Fruit fly (Drosophila melanogaster): ENCODE data around the gene FER.

The FER gene

DNA sequence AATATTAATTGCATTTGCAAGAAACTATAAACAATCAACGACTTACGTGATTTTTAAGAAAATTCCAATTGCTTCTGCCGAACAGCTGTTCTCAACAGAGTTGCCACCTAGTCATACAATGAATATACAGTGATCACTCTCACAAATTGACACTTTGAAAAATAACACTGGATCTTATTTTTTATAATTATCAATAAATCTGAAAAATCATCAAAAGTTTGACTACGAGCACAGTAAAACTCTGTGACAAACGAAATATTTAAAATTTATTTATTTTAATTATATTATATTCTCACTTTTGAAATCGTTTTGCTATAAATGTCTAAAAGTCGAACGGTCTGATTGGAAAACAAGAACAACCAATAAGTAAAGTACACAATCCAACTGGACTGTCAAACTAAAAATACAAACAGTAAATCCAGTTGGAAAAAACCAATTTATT lies 5.6 kb upstream of the FER start, which contains the start of gene CG34117 (continued):
- TF ChIP-seq CG32532 (GFP tag; IDR thresholded peaks at IDR 0.05) (peak; percentile 90), B-H2 (GFP tag; optimal IDR thresholded peaks at IDR 0.05) (peak; percentile 88), CG4617 (GFP tag; optimal IDR thresholded peaks at IDR 0.05; ENCODE audit: borderline replicate concordance) (peak; percentile 81), Xbp1 (GFP tag; optimal IDR thresholded peaks at IDR 0.05) (peak; percentile 91), seq (GFP tag; IDR thresholded peaks at IDR 0.05) (peak; percentile 68), cato (GFP tag; optimal IDR thresholded peaks at IDR 0.05; ENCODE audit: borderline replicate concordance) (peak; percentile 32), Spps (tag; optimal IDR thresholded peaks at IDR 0.05) (peak; percentile 67), TFAM (GFP tag; optimal IDR thresholded peaks at IDR 0.05) (no peak), CG2712 (tag; optimal IDR thresholded peaks at IDR 0.05) (peak; percentile 88), fu2 (GFP tag; optimal IDR thresholded peaks at IDR 0.05) (peak; percentile 30), ab (GFP tag; optimal IDR thresholded peaks at IDR 0.05) (peak; percentile 16), Meics (GFP tag; optimal IDR thresholded peaks at IDR 0.05) (peak; percentile 84), Vsx1 (GFP tag; optimal IDR thresholded peaks at IDR 0.05) (peak; percentile 52), C15 (GFP tag; IDR thresholded peaks at IDR 0.05) (peak; percentile 56; the same call in 1 of the 3 replicates), Dll (GFP tag; IDR thresholded peaks at IDR 0.05; ENCODE audit: partially characterized antibody) (no peak), CG2889 (GFP tag; IDR thresholded peaks at IDR 0.05) (peak; percentile 60; the same call in 2 of the 3 replicates), slbo (GFP tag; IDR thresholded peaks at IDR 0.05) (peak; percentile 92), da (GFP tag; optimal IDR thresholded peaks at IDR 0.05) (no peak), Jarid2 (GFP tag; optimal IDR thresholded peaks at IDR 0.05) (peak; percentile 10), CG12744 (GFP tag; optimal IDR thresholded peaks at IDR 0.05) (peak; percentile 37), Adf1 (GFP tag; IDR thresholded peaks at IDR 0.05) (peak; percentile 54; the same call in 1 of the 2 replicates), kah (GFP tag; optimal IDR thresholded peaks at IDR 0.05) (peak; percentile 61), CG5953 (GFP tag; IDR thresholded peaks at IDR 0.05) (no peak; the same call in 1 of the 2 replicates), ttk (GFP tag; IDR thresholded peaks at IDR 0.05) (peak; percentile 67), Deaf1 (tag; optimal IDR thresholded peaks at IDR 0.05) (peak; percentile 51), HmgZ (tag; optimal IDR thresholded peaks at IDR 0.05) (peak; percentile 85), CG15269 (tag; optimal IDR thresholded peaks at IDR 0.05) (peak; percentile 88), chm (GFP tag; IDR thresholded peaks at IDR 0.05) (peak; percentile 52; the same call in 1 of the 2 replicates), CG13624 (GFP tag; optimal IDR thresholded peaks at IDR 0.05) (peak; percentile 71), CG4854 (GFP tag; optimal IDR thresholded peaks at IDR 0.05) (peak; percentile 42), CG2129 (GFP tag; IDR thresholded peaks at IDR 0.05; ENCODE audit: partially characterized antibody) (no peak), CG4730 (GFP tag; IDR thresholded peaks at IDR 0.05) (peak; percentile 71; the same call in 1 of the 2 replicates), pho (GFP tag; optimal IDR thresholded peaks at IDR 0.05) (peak; percentile 47), CG10979 (tag; optimal IDR thresholded peaks at IDR 0.05) (peak; percentile 75), CG7839 (tag; optimal IDR thresholded peaks at IDR 0.05) (peak; percentile 81), tap (tag; optimal IDR thresholded peaks at IDR 0.05) (peak; percentile 76), CG8089 (GFP tag; optimal IDR thresholded peaks at IDR 0.05) (peak; percentile 34), bab2 (GFP tag; optimal IDR thresholded peaks at IDR 0.05) (peak; percentile 65), CG16779 (GFP tag; IDR thresholded peaks at IDR 0.05) (peak; percentile 49; the same call in 1 of the 2 replicates), Mrtf (GFP tag; IDR thresholded peaks at IDR 0.05) (peak; percentile 36; the same call in 2 of the 3 replicates), CG13287 (GFP tag; IDR thresholded peaks at IDR 0.05; ENCODE audit: partially characterized antibody) (peak; percentile 56), Mes4 (GFP tag; optimal IDR thresholded peaks at IDR 0.05) (no peak), bigmax (GFP tag; optimal IDR thresholded peaks at IDR 0.05) (no peak), crp (GFP tag; optimal IDR thresholded peaks at IDR 0.05) (peak; percentile 86 to 95), sqz (GFP tag; optimal IDR thresholded peaks at IDR 0.05) (peak; percentile 58), Hr51 (GFP tag; optimal IDR thresholded peaks at IDR 0.05) (peak; percentile 53 to 83), jing (GFP tag; optimal IDR thresholded peaks at IDR 0.05) (peak; percentile 22), chn (GFP tag; optimal IDR thresholded peaks at IDR 0.05) (peak; percentile 38), Oli (tag; optimal IDR thresholded peaks at IDR 0.05) (peak; percentile 74), trh (GFP tag; optimal IDR thresholded peaks at IDR 0.05) (peak; percentile 67)

Measured in whole organism, embryonic.